Fruit fly (Drosophila melanogaster): ENCODE measurements around the gene Jhbp4.

Gene Jhbp4

dm6 chr3R:16042900-16043548 lies at the start of gene Jhbp4:
Gene Jhbp4 (plus strand): TSS chr3R:16043498.
- TF ChIP-seq pan (optimal IDR thresholded peaks at IDR 0.05) (no peak), EcR (GFP tag; optimal IDR thresholded peaks at IDR 0.05) (no peak), CG8478 (optimal IDR thresholded peaks at IDR 0.05) (no peak), usp (GFP tag; optimal IDR thresholded peaks at IDR 0.05) (no peak), Dll (optimal IDR thresholded peaks at IDR 0.05) (no peak), psq (optimal IDR thresholded peaks at IDR 0.05) (no peak)

- TF ChIP-seq pan (optimal IDR thresholded peaks at IDR 0.05) (no peak), EcR (GFP tag; optimal IDR thresholded peaks at IDR 0.05) (no peak), psq (optimal IDR thresholded peaks at IDR 0.05) (no peak), usp (GFP tag; optimal IDR thresholded peaks at IDR 0.05) (no peak), Dll (optimal IDR thresholded peaks at IDR 0.05) (no peak), CG8478 (optimal IDR thresholded peaks at IDR 0.05) (no peak)
Measured at dm6 chr3R:15993815-15994572, 49.3 kb upstream of the Jhbp4 start.

dm6 chr3R:15994573-15994869 lies 48.8 kb upstream of the Jhbp4 start:
- TF ChIP-seq usp (GFP tag; optimal IDR thresholded peaks at IDR 0.05): no peak
- TF ChIP-seq psq (optimal IDR thresholded peaks at IDR 0.05): no peak

dm6 chr3R:15998972-15999721 lies 44.2 kb upstream of the Jhbp4 start:
- no peak for TF ChIP-seq CG8478 (optimal IDR thresholded peaks at IDR 0.05)
- no peak for TF ChIP-seq Dll (optimal IDR thresholded peaks at IDR 0.05)
- no peak for TF ChIP-seq psq (optimal IDR thresholded peaks at IDR 0.05)
- no peak for TF ChIP-seq pan (optimal IDR thresholded peaks at IDR 0.05)
- TF ChIP-seq usp (GFP tag; optimal IDR thresholded peaks at IDR 0.05): no peak
- TF ChIP-seq EcR (GFP tag; optimal IDR thresholded peaks at IDR 0.05): no peak

dm6 chr3R:16004015-16004414 lies 39.3 kb upstream of the Jhbp4 start:
- TF ChIP-seq usp (GFP tag; optimal IDR thresholded peaks at IDR 0.05): no peak

dm6 chr3R:16004691-16005474 lies 38.4 kb upstream of the Jhbp4 start:
- TF ChIP-seq Dll (optimal IDR thresholded peaks at IDR 0.05): no peak
- TF ChIP-seq usp (GFP tag; optimal IDR thresholded peaks at IDR 0.05): no peak
- no peak for TF ChIP-seq psq (optimal IDR thresholded peaks at IDR 0.05)
- TF ChIP-seq EcR (GFP tag; optimal IDR thresholded peaks at IDR 0.05): no peak
- TF ChIP-seq CG8478 (optimal IDR thresholded peaks at IDR 0.05): no peak
- no peak for TF ChIP-seq pan (optimal IDR thresholded peaks at IDR 0.05)

- no peak for TF ChIP-seq psq (optimal IDR thresholded peaks at IDR 0.05)
- no peak for TF ChIP-seq Dll (optimal IDR thresholded peaks at IDR 0.05)
- TF ChIP-seq pan (optimal IDR thresholded peaks at IDR 0.05): no peak
- no peak for TF ChIP-seq EcR (GFP tag; optimal IDR thresholded peaks at IDR 0.05)
- TF ChIP-seq CG8478 (optimal IDR thresholded peaks at IDR 0.05): no peak
- TF ChIP-seq usp (GFP tag; optimal IDR thresholded peaks at IDR 0.05): no peak
Measured at dm6 chr3R:16005943-16006342, 37.4 kb upstream of the Jhbp4 start.

- no peak for TF ChIP-seq Dll (optimal IDR thresholded peaks at IDR 0.05)
- TF ChIP-seq EcR (GFP tag; optimal IDR thresholded peaks at IDR 0.05): no peak
- TF ChIP-seq pan (optimal IDR thresholded peaks at IDR 0.05): no peak
- TF ChIP-seq psq (optimal IDR thresholded peaks at IDR 0.05): no peak
- no peak for TF ChIP-seq usp (GFP tag; optimal IDR thresholded peaks at IDR 0.05)
Measured at dm6 chr3R:16006806-16007556, 36.3 kb upstream of the Jhbp4 start.

- TF ChIP-seq usp (GFP tag; optimal IDR thresholded peaks at IDR 0.05): no peak
- no peak for TF ChIP-seq CG8478 (optimal IDR thresholded peaks at IDR 0.05)
- no peak for TF ChIP-seq psq (optimal IDR thresholded peaks at IDR 0.05)
Measured at dm6 chr3R:16008300-16008699, 35.0 kb upstream of the Jhbp4 start.

dm6 chr3R:16009030-16009429 lies 34.3 kb upstream of the Jhbp4 start, which contains the start of gene GATAe:
Gene GATAe (plus strand): TSS chr3R:16009105.
- TF ChIP-seq psq (optimal IDR thresholded peaks at IDR 0.05): no peak
- TF ChIP-seq Dll (optimal IDR thresholded peaks at IDR 0.05): no peak
- no peak for TF ChIP-seq EcR (GFP tag; optimal IDR thresholded peaks at IDR 0.05)
- TF ChIP-seq CG8478 (optimal IDR thresholded peaks at IDR 0.05): no peak
- TF ChIP-seq usp (GFP tag; optimal IDR thresholded peaks at IDR 0.05): no peak
- TF ChIP-seq pan (optimal IDR thresholded peaks at IDR 0.05): no peak

dm6 chr3R:16010009-16010505 lies 33.2 kb upstream of the Jhbp4 start:
- TF ChIP-seq psq (optimal IDR thresholded peaks at IDR 0.05): no peak
